Worm (Caenorhabditis elegans) whole organism, L2 larva: ENCODE measurements around the gene pept-2.

Experiments used
- F13H6.1 ChIP-seq: sonication (generic microtip); optimal IDR thresholded peaks from 2 replicates; lab custom pipeline; 2016; ENCODE audit warnings: missing genetic modification characterization, missing compliant biosample characterization
- R02D3.7 ChIP-seq: fragments of 150-350 bp; optimal IDR thresholded peaks from 2 replicates; lab custom pipeline; 2014; ENCODE audit warnings: missing biosample characterization, missing genetic modification characterization
- egl-27 ChIP-seq: sonication (generic microtip); optimal IDR thresholded peaks from 3 replicates; lab custom pipeline; 2017; ENCODE audit warnings: missing biosample characterization, missing genetic modification reagents, missing genetic modification characterization
- elt-3 ChIP-seq: sonication (generic microtip); optimal IDR thresholded peaks from 2 replicates; lab custom pipeline; 2017; ENCODE audit warnings: missing biosample characterization, missing genetic modification characterization
- nhr-11 ChIP-seq: fragments of 150-350 bp; optimal IDR thresholded peaks from 2 replicates; lab custom pipeline; 2014; ENCODE audit warnings: missing biosample characterization, missing genetic modification characterization
- nhr-12 ChIP-seq: fragments of 150-350 bp; optimal IDR thresholded peaks from 2 replicates; lab custom pipeline; 2014; ENCODE audit warnings: missing biosample characterization, missing genetic modification characterization
- nhr-129 ChIP-seq: fragments of 150-350 bp; optimal IDR thresholded peaks from 2 replicates; lab custom pipeline; 2014; ENCODE audit warnings: missing biosample characterization, missing genetic modification characterization
- nhr-23 ChIP-seq: fragments of 150-350 bp; optimal IDR thresholded peaks from 2 replicates; lab custom pipeline; 2014; ENCODE audit warnings: missing biosample characterization, missing genetic modification reagents, missing genetic modification characterization
- nhr-6 ChIP-seq: fragments of 150-350 bp; optimal IDR thresholded peaks from 2 replicates; lab custom pipeline; 2014; ENCODE audit warnings: missing biosample characterization, missing genetic modification characterization
- nhr-77 ChIP-seq: fragments of 150-350 bp; optimal IDR thresholded peaks from 2 replicates; lab custom pipeline; 2014; ENCODE audit warnings: missing biosample characterization, missing genetic modification characterization
- skn-1 ChIP-seq: sonication (generic microtip); optimal IDR thresholded peaks from 2 replicates; lab custom pipeline; 2017; ENCODE audit warnings: missing biosample characterization, missing genetic modification characterization
- sma-3 ChIP-seq: sonication (generic microtip); optimal IDR thresholded peaks from 2 replicates; lab custom pipeline; 2016; ENCODE audit warnings: missing genetic modification reagents, missing genetic modification characterization, missing compliant biosample characterization
- unc-62 ChIP-seq: fragments of 150-350 bp; optimal IDR thresholded peaks from 2 replicates; lab custom pipeline; 2014; ENCODE audit warnings: missing biosample characterization, missing genetic modification reagents, missing genetic modification characterization

- TF ChIP-seq nhr-11 (tag; lab: Kevin White, UChicago) (no peak), nhr-12 (tag; lab: Kevin White, UChicago) (no peak), egl-27 (tag; lab: Kevin White, UChicago) (no peak), nhr-6 (tag; lab: Kevin White, UChicago) (no peak), nhr-23 (tag; lab: Kevin White, UChicago) (no peak), sma-3 (GFP tag; lab: Kevin White, UChicago) (no peak), nhr-129 (tag; lab: Kevin White, UChicago) (no peak), elt-3 (tag; lab: Kevin White, UChicago) (no peak), nhr-77 (tag; lab: Kevin White, UChicago) (no peak), F13H6.1 (tag; lab: Kevin White, UChicago) (no peak), R02D3.7 (tag; lab: Kevin White, UChicago) (no peak), skn-1 (tag; lab: Kevin White, UChicago) (no peak), unc-62 (no peak)
These were observed 13.5 kb downstream of the pept-2 start for ce11 chrIV:10803973-10804372.
